Fruit fly (Drosophila melanogaster) whole organism, embryonic: Measurements from ENCODE around the gene scramb2.

Source experiments
- BEAF-32 ChIP-seq: fragments of 200-800 bp; sonication (Bioruptor generic); optimal IDR thresholded peaks from 3 replicates; lab custom pipeline; 2017; ENCODE audit warnings: missing biosample characterization, missing genetic modification characterization, mild to moderate bottlenecking, moderate library complexity, missing genetic modification reagents
- Bdp1 ChIP-seq: fragments of 200-800 bp; sonication (Bioruptor generic); optimal IDR thresholded peaks from 3 replicates; lab custom pipeline; 2016; ENCODE audit warnings: missing biosample characterization, missing genetic modification characterization
- CG10209 ChIP-seq: fragments of 200-800 bp; sonication (Bioruptor generic); optimal IDR thresholded peaks from 3 replicates; lab custom pipeline; 2017; ENCODE audit warnings: missing biosample characterization, mild to moderate bottlenecking, missing genetic modification characterization, missing genetic modification reagents
- CG10543 ChIP-seq: fragments of 200-800 bp; sonication (Bioruptor generic); optimal IDR thresholded peaks from 3 replicates; lab custom pipeline; 2017; ENCODE audit warnings: missing biosample characterization, mild to moderate bottlenecking, missing genetic modification characterization, moderate library complexity
- CG11085 ChIP-seq: fragments of 200-800 bp; sonication (Bioruptor generic); IDR thresholded peaks from 2 replicates; pipeline ENCODE4 v1.3.6; 2022; ENCODE audit warnings: missing biosample characterization, missing genetic modification characterization
- CG11398 ChIP-seq: fragments of 200-800 bp; sonication (Bioruptor generic); optimal IDR thresholded peaks from 2 replicates; lab custom pipeline; 2016; ENCODE audit warnings: missing biosample characterization, missing genetic modification characterization
- CG11504 ChIP-seq: fragments of 200-800 bp; sonication (Bioruptor generic); optimal IDR thresholded peaks from 3 replicates; lab custom pipeline; 2019; ENCODE audit warnings: missing biosample characterization, mild to moderate bottlenecking, missing genetic modification characterization, moderate library complexity
- CG12071 ChIP-seq: fragments of 200-800 bp; sonication (Bioruptor generic); optimal IDR thresholded peaks from 3 replicates; lab custom pipeline; 2018; ENCODE audit warnings: missing biosample characterization, mild to moderate bottlenecking, missing genetic modification characterization
- CG12104 ChIP-seq: fragments of 200-800 bp; sonication (Bioruptor generic); optimal IDR thresholded peaks from 3 replicates; lab custom pipeline; 2016; ENCODE audit warnings: missing biosample characterization, missing genetic modification characterization
- CG12942 ChIP-seq: fragments of 200-800 bp; sonication (Bioruptor generic); optimal IDR thresholded peaks from 3 replicates; lab custom pipeline; 2016; ENCODE audit warnings: missing biosample characterization, missing genetic modification characterization
- CG15011 ChIP-seq: fragments of 200-800 bp; sonication (Bioruptor generic); optimal IDR thresholded peaks from 3 replicates; lab custom pipeline; 2018; ENCODE audit warnings: missing biosample characterization, mild to moderate bottlenecking, missing genetic modification characterization
- CG15514 ChIP-seq: fragments of 200-800 bp; sonication (Bioruptor generic); optimal IDR thresholded peaks from 3 replicates; lab custom pipeline; 2017; ENCODE audit warnings: missing biosample characterization, missing genetic modification characterization, mild to moderate bottlenecking, moderate library complexity, missing genetic modification reagents
- CG1832 ChIP-seq: fragments of 200-800 bp; sonication (Bioruptor generic); optimal IDR thresholded peaks from 2 replicates; lab custom pipeline; 2017; ENCODE audit warnings: missing biosample characterization, mild to moderate bottlenecking, missing genetic modification characterization, inconsistent platforms
- CG18476 ChIP-seq: fragments of 200-800 bp; sonication (Bioruptor generic); optimal IDR thresholded peaks from 2 replicates; lab custom pipeline; 2016; ENCODE audit warnings: missing biosample characterization, mild to moderate bottlenecking, missing genetic modification characterization
- CG2202 ChIP-seq: fragments of 200-800 bp; sonication (Bioruptor generic); optimal IDR thresholded peaks from 2 replicates; lab custom pipeline; 2018; ENCODE audit warnings: missing biosample characterization, mild to moderate bottlenecking, missing genetic modification characterization
- CG3847 ChIP-seq: fragments of 200-800 bp; sonication (Bioruptor generic); IDR thresholded peaks from 2 replicates; pipeline ENCODE4 v1.3.6; 2022; ENCODE audit warnings: missing biosample characterization, missing genetic modification characterization
- CG4282 ChIP-seq: fragments of 200-800 bp; sonication (Bioruptor generic); optimal IDR thresholded peaks from 2 replicates; lab custom pipeline; 2016; ENCODE audit warnings: missing biosample characterization, missing genetic modification characterization
- CG4360 ChIP-seq: fragments of 200-800 bp; sonication (Bioruptor generic); IDR thresholded peaks from 2 replicates; pipeline ENCODE4 v1.3.6; 2022; ENCODE audit warnings: missing biosample characterization, missing genetic modification characterization
- CG6175 ChIP-seq: fragments of 200-800 bp; sonication (Bioruptor generic); IDR thresholded peaks from 3 replicates; pipeline ENCODE4 v1.3.6; 2022; ENCODE audit warnings: missing biosample characterization, missing genetic modification characterization
- CG6272 ChIP-seq: fragments of 200-800 bp; sonication (Bioruptor generic); IDR thresholded peaks from 2 replicates; pipeline ENCODE4 v1.3.6; 2022; ENCODE audit warnings: missing biosample characterization, missing genetic modification characterization
- CG6689 ChIP-seq: fragments of 200-800 bp; sonication (Bioruptor generic); IDR thresholded peaks from 2 replicates; pipeline ENCODE4 v1.3.6; 2022; ENCODE audit warnings: missing biosample characterization, missing genetic modification characterization
- CG8478 ChIP-seq: fragments of >200 bp; optimal IDR thresholded peaks from 2 replicates; lab custom pipeline; 2018
- CG9215 ChIP-seq: fragments of 200-800 bp; sonication (Bioruptor generic); IDR thresholded peaks from 2 replicates; pipeline ENCODE4 v1.3.6; 2022; ENCODE audit warnings: missing biosample characterization, missing genetic modification characterization
- Ets65A ChIP-seq: fragments of 200-800 bp; sonication (Bioruptor generic); peaks from one replicate; lab custom pipeline; 2016; ENCODE audit warnings: missing biosample characterization, missing genetic modification characterization
- HLH3B ChIP-seq: fragments of 200-800 bp; sonication (Bioruptor generic); IDR thresholded peaks from 2 replicates; pipeline ENCODE4 v1.3.6; 2022; ENCODE audit warnings: missing biosample characterization, missing genetic modification characterization
- Kr ChIP-seq: fragments of 200-800 bp; sonication (Bioruptor generic); optimal IDR thresholded peaks from 2 replicates; lab custom pipeline; 2017; ENCODE audit warnings: missing biosample characterization, mild to moderate bottlenecking, missing genetic modification characterization
- MTF-1 ChIP-seq: fragments of 200-800 bp; sonication (Bioruptor generic); optimal IDR thresholded peaks from 2 replicates; lab custom pipeline; 2018; ENCODE audit warnings: missing biosample characterization, mild to moderate bottlenecking, missing genetic modification characterization, borderline replicate concordance
- PHDP ChIP-seq: fragments of 200-800 bp; sonication (Bioruptor generic); optimal IDR thresholded peaks from 3 replicates; lab custom pipeline; 2018; ENCODE audit warnings: missing biosample characterization, mild to moderate bottlenecking, missing genetic modification characterization, moderate library complexity
- bab2 ChIP-seq: fragments of 200-800 bp; sonication (Bioruptor generic); optimal IDR thresholded peaks from 2 replicates; lab custom pipeline; 2016; ENCODE audit warnings: missing biosample characterization, missing genetic modification characterization
- bbx ChIP-seq: fragments of 200-800 bp; sonication (Bioruptor generic); IDR thresholded peaks from 2 replicates; pipeline ENCODE4 v1.3.6; 2022; ENCODE audit warnings: missing biosample characterization, missing genetic modification characterization; ENCODE audit not compliant: partially characterized antibody
- chn ChIP-seq: fragments of 200-800 bp; sonication (Bioruptor generic); optimal IDR thresholded peaks from 2 replicates; lab custom pipeline; 2016; ENCODE audit warnings: missing biosample characterization, missing genetic modification characterization
- crol ChIP-seq: fragments of 200-800 bp; sonication (Bioruptor generic); IDR thresholded peaks from 2 replicates; pipeline ENCODE4 v1.3.6; 2022; ENCODE audit warnings: missing biosample characterization, missing genetic modification characterization
- dimm ChIP-seq: fragments of 200-800 bp; sonication (Bioruptor generic); IDR thresholded peaks from 2 replicates; pipeline ENCODE4 v1.3.6; 2022; ENCODE audit warnings: missing biosample characterization, missing genetic modification characterization
- fd102C ChIP-seq: fragments of 200-800 bp; sonication (Bioruptor generic); optimal IDR thresholded peaks from 2 replicates; lab custom pipeline; 2018; ENCODE audit warnings: missing biosample characterization, mild to moderate bottlenecking, missing genetic modification characterization, moderate library complexity
- inv ChIP-seq: fragments of 200-800 bp; sonication (Bioruptor generic); IDR thresholded peaks from 2 replicates; pipeline ENCODE4 v1.3.6; 2022; ENCODE audit warnings: missing biosample characterization, missing genetic modification characterization; ENCODE audit not compliant: partially characterized antibody
- mirr ChIP-seq: fragments of 200-800 bp; sonication (Bioruptor generic); optimal IDR thresholded peaks from 3 replicates; lab custom pipeline; 2018; ENCODE audit warnings: missing biosample characterization, mild to moderate bottlenecking, missing genetic modification characterization
- nau ChIP-seq: fragments of 200-800 bp; sonication (Bioruptor generic); optimal IDR thresholded peaks from 3 replicates; lab custom pipeline; 2017; ENCODE audit warnings: missing biosample characterization, mild to moderate bottlenecking, missing genetic modification characterization, missing genetic modification reagents
- pb ChIP-seq: fragments of 200-800 bp; sonication (Bioruptor generic); optimal IDR thresholded peaks from 3 replicates; lab custom pipeline; 2016; ENCODE audit warnings: missing biosample characterization, missing genetic modification characterization
- pzg ChIP-seq: fragments of 200-800 bp; sonication (Bioruptor generic); optimal IDR thresholded peaks from 3 replicates; lab custom pipeline; 2018; ENCODE audit warnings: missing biosample characterization, mild to moderate bottlenecking, missing genetic modification characterization, moderate library complexity
- repo ChIP-seq: fragments of 200-800 bp; sonication (Bioruptor generic); optimal IDR thresholded peaks from 2 replicates; lab custom pipeline; 2016; ENCODE audit warnings: missing biosample characterization, missing genetic modification characterization
- schlank ChIP-seq: fragments of 200-800 bp; sonication (Bioruptor generic); optimal IDR thresholded peaks from 2 replicates; lab custom pipeline; 2018; ENCODE audit warnings: missing biosample characterization, mild to moderate bottlenecking, missing genetic modification characterization
- ttk ChIP-seq: fragments of 200-800 bp; sonication (Bioruptor generic); IDR thresholded peaks from 2 replicates; pipeline ENCODE4 v2.1.2; 2022; ENCODE audit warnings: missing biosample characterization, missing genetic modification characterization
- zfh2 ChIP-seq: fragments of 200-800 bp; sonication (Bioruptor generic); optimal IDR thresholded peaks from 2 replicates; lab custom pipeline; 2016; ENCODE audit warnings: missing biosample characterization, missing genetic modification characterization

scramb2 gene

DNA sequence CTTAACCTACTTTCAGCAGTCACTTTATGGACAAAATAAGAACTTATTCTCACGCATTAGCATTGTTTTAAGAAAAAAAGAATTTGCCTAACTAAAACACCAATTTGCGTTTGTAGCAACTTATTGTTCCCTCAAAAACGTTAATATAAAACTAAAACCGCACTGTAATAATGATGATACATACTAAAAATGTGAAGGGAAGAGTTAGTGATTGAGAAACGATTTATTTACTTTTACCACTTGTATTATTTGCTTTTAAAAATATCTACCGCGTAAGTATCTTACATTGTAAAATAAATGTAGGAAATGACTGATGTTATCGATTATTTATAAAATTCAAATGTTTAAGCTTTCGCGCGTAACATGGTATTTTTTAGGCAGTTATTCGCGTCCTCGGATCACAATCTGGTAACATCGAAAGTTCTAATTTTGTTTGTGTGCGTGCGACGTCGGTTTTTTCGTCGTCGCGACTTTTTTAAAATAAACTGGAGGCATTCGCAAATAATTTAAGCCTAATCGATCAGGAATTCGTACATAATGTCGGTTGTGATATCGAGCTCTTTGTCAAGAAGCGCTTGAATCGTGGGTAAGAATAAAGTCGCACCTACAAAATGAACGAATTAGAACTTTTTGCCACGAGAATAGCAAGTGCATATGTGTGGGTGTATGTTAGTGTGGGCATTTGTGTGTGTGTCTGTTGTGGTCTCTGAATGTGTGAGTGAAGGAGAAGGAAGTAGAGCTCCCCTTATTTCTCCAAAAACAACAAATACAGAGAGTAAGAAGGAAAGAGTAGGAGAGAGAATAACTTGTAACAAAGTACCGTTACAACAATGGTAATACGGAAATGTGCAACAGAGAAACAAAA, 11.6 kb downstream of the scramb2 start, which contains the start of gene CG2162 (continued):
- TF ChIP-seq PHDP (tag; lab: Kevin White, UChicago) = no peak
- TF ChIP-seq CG12071 (GFP tag; lab: Kevin White, UChicago) = no peak
- TF ChIP-seq repo (GFP tag; lab: Kevin White, UChicago) = no peak
- TF ChIP-seq CG15514 (GFP tag; lab: Kevin White, UChicago) = peak; percentile 28
- no peak for TF ChIP-seq CG12104 (GFP tag; lab: Kevin White, UChicago)
- TF ChIP-seq BEAF-32 (GFP tag; lab: Kevin White, UChicago) = peak; percentile 39
- TF ChIP-seq pb = no peak
- peak; percentile 5 for TF ChIP-seq mirr
- TF ChIP-seq ttk (GFP tag; lab: Robert Waterston, UW) = no peak
- TF ChIP-seq crol (GFP tag; lab: Robert Waterston, UW) = no peak
- TF ChIP-seq pzg = peak; percentile 67
- no peak for TF ChIP-seq schlank (tag; lab: Kevin White, UChicago)
- peak; percentile 89 for TF ChIP-seq CG8478 (lab: Kevin White, UChicago)
- no peak for TF ChIP-seq CG2202 (tag; lab: Kevin White, UChicago)
- TF ChIP-seq CG9215 (GFP tag; lab: Robert Waterston, UW) = no peak
- TF ChIP-seq bbx (GFP tag; lab: Robert Waterston, UW) = peak; percentile 41
- no peak for TF ChIP-seq nau (GFP tag; lab: Kevin White, UChicago)
- peak; percentile 4 for TF ChIP-seq CG10543
- TF ChIP-seq bab2 (GFP tag; lab: Kevin White, UChicago) = no peak
- no peak for TF ChIP-seq inv (GFP tag; lab: Robert Waterston, UW)
- no peak for TF ChIP-seq dimm (GFP tag; lab: Robert Waterston, UW)
- peak; percentile 6 for TF ChIP-seq CG11504
- TF ChIP-seq CG6689 (GFP tag; lab: Robert Waterston, UW) = no peak
- no peak for TF ChIP-seq CG10209 (GFP tag; lab: Kevin White, UChicago)

- no peak for TF ChIP-seq CG15011
- TF ChIP-seq CG1832 (GFP tag; lab: Kevin White, UChicago) = no peak
- TF ChIP-seq Kr (GFP tag; lab: Kevin White, UChicago) = no peak
- peak; percentile 31 for TF ChIP-seq Ets65A (GFP tag; lab: Kevin White, UChicago)
- TF ChIP-seq CG11398 = no peak
- TF ChIP-seq, all 482 proteins: peak for 1
These were observed 20.2 kb downstream of the scramb2 start, which contains the start of gene aly for dm6 chr3L:3026421-3026820. Gene aly, minus strand, starts transcription at chr3L:3026521.

- TF ChIP-seq CG18476 (GFP tag; lab: Kevin White, UChicago) (no peak), CG4282 (no peak), CG6175 (no peak), Bdp1 (GFP tag; lab: Kevin White, UChicago) (no peak), HLH3B (GFP tag; lab: Robert Waterston, UW) (no peak), chn (GFP tag; lab: Kevin White, UChicago) (no peak), MTF-1 (GFP tag; lab: Kevin White, UChicago) (no peak), CG4360 (GFP tag; lab: Robert Waterston, UW) (no peak), nau (GFP tag; lab: Kevin White, UChicago) (no peak), fd102C (no peak), zfh2 (GFP tag; lab: Kevin White, UChicago) (no peak), inv (GFP tag; lab: Robert Waterston, UW) (no peak), CG3847 (GFP tag; lab: Robert Waterston, UW) (no peak), CG12942 (GFP tag; lab: Kevin White, UChicago) (no peak), CG6272 (GFP tag; lab: Robert Waterston, UW) (no peak), CG11085 (no peak)
These were observed 29.5 kb downstream of the scramb2 start, which contains the start of gene CG32487 for dm6 chr3L:3017156-3017555. Gene CG32487, minus strand, starts transcription at chr3L:3017256.
